Fruit fly (Drosophila melanogaster) S2 (cell line): ENCODE measurements around the gene CG8539.

Experiments used
- CG8478 ChIP-seq: fragments of >200 bp; optimal IDR thresholded peaks from 2 replicates; lab custom pipeline; 2018
- CTCF ChIP-seq, 2 experiments: fragments of >200 bp; optimal IDR thresholded peaks; 2 replicates each; lab custom pipeline; 2018

Gene CG8539

DNA sequence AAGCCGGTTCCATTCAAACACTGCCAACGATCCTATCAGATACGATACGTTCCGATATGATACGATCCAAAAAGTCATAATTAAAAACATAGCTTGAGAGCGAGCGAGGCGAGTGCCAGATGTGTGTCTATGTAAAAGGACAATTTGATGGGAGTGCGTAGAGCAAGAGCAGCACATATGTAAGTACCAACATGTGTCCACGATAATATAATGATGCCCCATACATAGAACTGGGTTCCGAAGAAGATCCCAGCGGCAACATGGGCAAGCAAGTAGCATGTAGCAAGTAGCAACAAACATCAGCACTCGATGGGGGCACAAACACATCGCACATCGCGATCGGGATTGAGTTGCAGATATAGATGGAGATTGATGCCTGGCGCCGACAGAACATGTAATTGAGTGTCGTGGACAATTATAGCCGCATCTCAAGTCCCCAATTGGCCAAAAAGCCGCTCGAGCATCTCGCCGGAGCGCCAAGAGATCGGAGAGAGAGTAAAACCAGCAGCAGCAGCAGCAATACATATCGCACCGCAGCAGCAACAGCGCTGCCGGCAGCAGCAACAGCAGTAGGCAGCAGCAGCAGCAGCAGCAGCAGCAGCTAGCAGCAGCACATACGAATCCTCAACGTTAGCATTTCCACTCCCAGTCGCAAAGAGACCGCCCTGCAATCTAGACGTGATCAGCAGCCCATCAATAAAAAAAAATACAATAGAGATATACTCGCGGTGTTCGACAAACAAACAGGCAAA, 19.9 kb upstream of the CG8539 start, which contains the start of gene ltl:
TSS of gene ltl (plus strand) at position 647 of the 752 bp plus-strand sequence.
- TF ChIP-seq CTCF (optimal IDR thresholded peaks at IDR 0.05; lab: Kevin White, UChicago) (no peak), CG8478 (lab: Kevin White, UChicago) (no peak)

DNA sequence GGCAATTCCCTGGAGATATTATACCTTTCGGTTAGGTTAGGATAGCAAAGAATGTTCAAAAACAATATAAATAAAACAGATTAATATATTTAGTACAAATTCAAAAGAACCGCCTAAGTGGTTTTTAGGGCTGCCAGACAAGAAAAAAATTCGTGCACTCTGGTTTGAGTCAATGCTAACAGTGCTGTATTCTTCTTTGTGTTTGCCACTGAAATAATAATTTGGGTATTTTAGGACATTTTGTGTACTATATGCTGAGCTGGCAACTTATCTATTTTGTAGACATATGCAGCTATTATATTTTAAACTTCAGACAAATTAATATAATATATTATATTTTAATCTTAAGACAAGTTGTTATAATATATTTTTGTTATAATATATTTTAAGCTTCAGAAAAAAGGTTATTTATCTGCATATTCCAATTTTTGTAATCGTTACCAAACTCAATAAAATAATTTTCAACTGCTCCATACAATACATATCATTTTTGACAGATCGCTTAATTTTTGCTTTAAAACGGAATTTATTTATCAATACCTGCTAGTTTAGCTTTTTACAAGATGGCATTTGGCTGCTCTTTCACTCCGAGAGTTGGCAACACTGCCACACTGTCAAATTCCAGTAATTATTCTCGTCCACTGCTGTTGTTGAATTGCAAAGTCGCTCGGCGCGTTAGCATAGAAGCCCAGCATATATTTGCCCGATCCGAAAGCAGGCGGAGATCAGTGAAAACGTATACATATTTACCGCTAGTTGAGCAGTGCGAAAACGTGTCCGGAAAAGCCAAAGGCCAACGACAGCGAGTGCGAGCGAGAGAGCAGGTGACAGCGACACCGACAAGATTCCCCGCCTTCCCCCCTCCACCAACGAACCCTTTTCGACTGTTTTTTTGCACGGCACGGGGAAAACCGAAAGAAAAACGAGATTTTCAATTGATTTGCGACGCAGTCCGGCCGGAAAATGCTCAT, 12.1 kb upstream of the CG8539 start, which contains the start of gene CG7546:
TSS of gene CG7546 (plus strand) at position 573 of the 971 bp plus-strand sequence.
- no peak for TF ChIP-seq CG8478 (lab: Kevin White, UChicago)
- TF ChIP-seq CTCF (optimal IDR thresholded peaks at IDR 0.05; lab: Kevin White, UChicago), result peak in 1 of 2 experiments; percentile 49

DNA sequence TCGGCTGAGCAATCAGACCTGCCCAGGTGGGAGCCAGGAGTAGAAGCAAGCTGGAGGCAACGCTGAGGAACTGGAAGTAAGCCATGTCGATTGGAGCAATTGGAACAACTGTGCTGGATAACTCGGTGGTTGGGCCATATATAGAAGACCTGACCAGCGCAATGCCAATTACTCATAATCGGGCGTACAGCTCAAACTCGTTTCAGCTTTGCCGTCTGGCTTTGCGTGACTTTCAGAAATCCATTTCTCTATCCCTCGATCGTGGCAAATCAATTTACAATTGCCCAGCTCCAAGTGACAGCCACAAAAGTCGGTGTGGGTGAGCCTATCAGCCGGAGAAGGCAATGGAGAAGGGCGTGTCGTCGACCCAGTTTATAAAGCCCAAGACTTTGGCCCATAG, 7.5 kb upstream of the CG8539 start, which contains the start of gene CG7548:
TSS of gene CG7548 (minus strand) at position 101 of the 400 bp plus-strand sequence.
- no peak for TF ChIP-seq CTCF (optimal IDR thresholded peaks at IDR 0.05; lab: Kevin White, UChicago)
- no peak for TF ChIP-seq CG8478 (lab: Kevin White, UChicago)

DNA sequence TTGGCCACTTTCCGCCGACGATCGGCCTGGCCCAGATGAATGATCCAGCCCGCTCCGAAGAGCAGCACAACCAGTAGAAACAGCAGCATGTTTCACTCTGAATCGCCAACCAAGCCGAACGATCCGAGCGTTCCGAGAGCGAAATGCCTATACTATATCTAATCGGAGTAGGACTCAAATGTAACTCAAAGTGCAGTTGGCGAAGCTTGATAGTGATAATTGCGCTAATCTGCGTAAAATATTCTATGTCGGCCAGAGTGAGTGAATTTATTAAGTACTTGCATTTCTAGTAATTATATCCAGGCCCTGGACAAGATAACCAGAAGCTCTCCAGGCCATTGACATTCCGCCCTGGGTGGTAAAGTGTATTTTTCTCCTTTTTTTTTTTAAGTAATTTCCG, 2.5 kb downstream of the CG8539 start, which contains the start of gene Cyp4d8:
TSS of gene Cyp4d8 (minus strand) at position 101 of the 400 bp plus-strand sequence.
- TF ChIP-seq CG8478 (lab: Kevin White, UChicago) (no peak), CTCF (optimal IDR thresholded peaks at IDR 0.05; lab: Kevin White, UChicago) (no peak)

DNA sequence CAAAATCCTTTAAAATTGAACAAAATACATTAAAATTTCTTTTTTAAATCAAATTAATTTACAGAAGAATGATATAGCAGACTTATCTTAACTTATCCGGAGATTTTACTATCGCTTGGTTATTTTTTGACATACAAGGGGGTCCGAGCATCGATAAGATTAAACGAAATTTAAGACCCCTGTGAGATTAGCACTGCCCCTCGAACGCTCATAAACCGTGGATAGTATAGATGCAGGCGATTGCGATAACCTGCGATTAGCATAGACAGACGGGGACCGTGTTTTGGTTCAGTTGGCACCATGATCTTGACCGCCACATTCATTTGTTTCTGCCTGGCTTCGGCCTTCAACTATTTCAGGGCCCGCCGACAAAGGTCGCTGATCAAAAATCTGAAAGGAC, 7.1 kb downstream of the CG8539 start, which contains the start of gene Cyp316a1:
TSS of gene Cyp316a1 (plus strand) at position 301 of the 400 bp plus-strand sequence.
- TF ChIP-seq CG8478 (lab: Kevin White, UChicago) (no peak), CTCF (optimal IDR thresholded peaks at IDR 0.05; lab: Kevin White, UChicago) (no peak)

DNA sequence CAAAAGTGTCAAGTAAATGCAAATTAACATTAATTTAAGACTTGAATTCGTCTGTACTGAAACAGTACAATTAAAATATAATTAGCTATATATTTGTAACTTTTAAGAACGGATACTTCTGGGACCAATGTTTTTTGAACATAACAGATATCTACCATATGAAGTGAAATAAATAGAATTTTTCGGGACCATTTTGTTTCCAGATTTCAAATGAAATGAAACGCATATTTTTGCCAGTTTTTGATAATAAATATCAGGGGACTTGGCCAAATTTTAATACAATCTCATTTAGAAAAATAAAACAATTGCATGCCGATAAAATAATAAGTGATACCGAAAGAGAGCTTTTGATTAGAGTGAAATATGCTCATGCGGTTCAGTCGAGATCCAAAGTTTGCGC, 13.0 kb downstream of the CG8539 start, which contains the start of gene mthl6:
TSS of gene mthl6 (plus strand) at position 301 of the 400 bp plus-strand sequence.
- TF ChIP-seq CTCF (optimal IDR thresholded peaks at IDR 0.05; lab: Kevin White, UChicago), result no peak
- TF ChIP-seq CG8478 (lab: Kevin White, UChicago), result no peak

DNA sequence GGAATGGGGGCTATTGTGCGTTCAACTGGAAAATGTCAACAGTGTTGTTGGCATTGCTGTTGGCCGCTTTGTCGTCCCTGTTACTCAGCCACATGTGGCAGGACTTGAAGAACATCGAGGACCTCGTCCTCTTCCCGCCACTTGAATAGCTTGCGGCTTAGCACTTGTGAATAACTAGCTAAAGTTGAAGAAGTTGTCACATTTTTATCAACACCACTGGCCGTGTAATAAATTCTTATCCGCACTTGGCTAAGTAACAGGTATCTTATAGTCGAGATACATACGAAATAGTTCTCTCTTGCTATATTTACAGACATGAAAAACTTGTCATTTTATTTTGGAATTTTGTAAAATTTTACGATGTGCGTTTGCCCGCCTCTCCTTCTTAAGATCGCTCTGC, 23.4 kb downstream of the CG8539 start, which contains the start of gene CG43292:
TSS of gene CG43292 (plus strand) at position 301 of the 400 bp plus-strand sequence.
- no peak for TF ChIP-seq CG8478 (lab: Kevin White, UChicago)

DNA sequence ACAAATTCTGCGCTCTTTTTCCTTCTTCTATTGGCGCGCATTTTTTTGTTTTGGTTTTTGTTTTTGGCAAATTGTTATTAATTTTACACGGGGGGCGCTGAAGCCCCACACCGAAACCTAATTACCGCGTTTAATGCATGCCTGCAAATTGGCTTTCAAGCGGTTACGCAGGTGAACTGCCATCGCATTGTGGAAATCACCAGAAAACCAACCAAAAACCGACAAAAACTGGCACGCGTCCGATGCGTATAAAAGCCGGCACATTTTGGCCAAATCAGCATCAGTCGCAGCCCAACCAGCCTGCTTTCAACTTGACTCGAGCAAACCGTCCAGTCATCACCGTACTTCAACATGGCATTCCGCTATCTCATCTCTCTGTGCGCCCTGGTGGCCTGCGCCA, 27.4 kb downstream of the CG8539 start, which contains the start of gene CG8541:
TSS of gene CG8541 (plus strand) at position 301 of the 400 bp plus-strand sequence.
- TF ChIP-seq CG8478 (lab: Kevin White, UChicago) (no peak), CTCF (optimal IDR thresholded peaks at IDR 0.05; lab: Kevin White, UChicago) (no peak)

DNA sequence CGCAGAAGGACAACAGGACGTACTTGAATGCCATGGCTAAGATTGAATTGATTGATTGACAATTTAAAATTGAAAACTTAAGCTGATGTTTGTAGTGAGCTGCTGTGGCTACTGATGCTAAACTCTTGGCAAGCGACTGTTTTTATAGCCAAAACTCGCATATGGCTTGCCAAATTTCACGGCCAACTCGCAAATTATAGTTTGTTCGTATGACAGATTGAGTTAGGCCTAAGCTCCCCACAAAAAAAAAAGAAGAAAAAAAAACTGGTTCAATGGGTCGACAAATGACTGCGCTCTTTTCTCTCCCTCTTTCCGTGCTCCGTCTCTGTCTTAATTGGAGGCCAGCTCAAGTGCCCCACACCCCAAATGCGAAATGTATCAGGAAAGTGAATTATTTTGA, 28.4 kb downstream of the CG8539 start, which contains the start of gene CG8543:
TSS of gene CG8543 (minus strand) at position 101 of the 400 bp plus-strand sequence.
- TF ChIP-seq CG8478 (lab: Kevin White, UChicago) (no peak), CTCF (optimal IDR thresholded peaks at IDR 0.05; lab: Kevin White, UChicago) (no peak)

DNA sequence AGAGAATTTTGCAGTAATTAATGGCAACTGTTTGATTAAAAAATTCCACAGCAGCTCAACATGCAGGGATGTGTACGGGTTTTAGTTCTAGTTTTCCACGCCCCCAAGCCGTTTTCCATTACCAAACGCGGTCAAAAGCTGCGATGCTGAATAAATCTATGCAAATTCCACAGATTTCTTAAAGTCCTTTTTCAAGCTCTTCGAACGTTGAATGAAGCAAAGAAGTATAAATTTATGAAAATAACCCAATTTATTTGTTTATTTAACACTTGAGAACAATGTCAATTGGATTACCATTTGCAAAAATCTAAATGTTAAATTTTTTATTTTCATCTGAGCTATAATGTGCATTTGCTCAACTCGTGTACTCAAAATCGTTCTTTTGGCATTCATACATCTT, 33.4 kb downstream of the CG8539 start, which contains the start of the genes CG42660, CG42661 and Tsp66A:
TSS of gene CG42660 (plus strand) at position 301 of the 400 bp plus-strand sequence.
TSS of gene CG42661 (plus strand) at position 301 of the 400 bp plus-strand sequence.
TSS of gene Tsp66A (plus strand) at position 301 of the 400 bp plus-strand sequence.
- TF ChIP-seq CTCF (optimal IDR thresholded peaks at IDR 0.05; lab: Kevin White, UChicago), result no peak
- no peak for TF ChIP-seq CG8478 (lab: Kevin White, UChicago)

DNA sequence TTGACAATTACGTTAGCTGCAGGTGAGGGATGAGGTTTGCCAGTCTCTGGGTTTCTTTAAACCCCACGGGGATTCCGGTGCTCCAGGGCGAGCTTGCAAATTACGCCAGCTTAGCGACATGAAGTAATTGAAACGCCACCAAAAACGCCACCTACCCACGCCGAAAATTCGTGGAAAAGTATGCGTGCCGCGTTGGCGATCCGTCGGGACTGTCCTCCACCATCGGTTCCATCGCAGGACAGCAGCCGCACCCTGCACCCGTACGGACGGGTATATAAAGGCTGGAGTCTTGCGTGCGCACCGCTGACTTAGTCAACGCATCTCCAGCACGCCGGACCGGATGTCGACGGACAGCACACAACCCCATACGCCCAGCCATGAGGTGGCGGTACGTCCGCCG, 42.8 kb downstream of the CG8539 start, which contains the start of gene ppk26:
TSS of gene ppk26 (plus strand) at position 301 of the 400 bp plus-strand sequence.
- TF ChIP-seq CG8478 (lab: Kevin White, UChicago) (no peak), CTCF (optimal IDR thresholded peaks at IDR 0.05; lab: Kevin White, UChicago) (no peak)

DNA sequence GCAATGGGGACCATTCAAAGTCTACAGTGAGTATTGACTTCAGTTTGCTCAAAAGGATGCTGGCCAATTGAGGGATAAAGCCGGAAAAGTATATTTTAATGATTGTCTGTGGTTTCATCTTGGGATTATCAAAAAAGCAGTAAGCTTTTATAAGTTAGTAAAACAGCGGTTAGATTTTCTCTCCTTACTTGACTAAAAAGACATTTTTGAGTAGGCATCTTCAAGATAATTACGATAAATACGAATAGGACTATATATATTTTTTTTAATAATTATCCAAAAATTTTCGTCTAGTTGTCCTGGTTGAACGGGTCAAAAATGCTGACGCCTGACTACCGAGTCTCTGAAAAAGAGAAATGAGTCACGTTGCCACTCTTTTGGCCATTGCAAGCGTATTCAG, 48.1 kb downstream of the CG8539 start, which contains the start of gene CG33278:
TSS of gene CG33278 (plus strand) at position 301 of the 400 bp plus-strand sequence.
- TF ChIP-seq CTCF (optimal IDR thresholded peaks at IDR 0.05; lab: Kevin White, UChicago), result no peak

DNA sequence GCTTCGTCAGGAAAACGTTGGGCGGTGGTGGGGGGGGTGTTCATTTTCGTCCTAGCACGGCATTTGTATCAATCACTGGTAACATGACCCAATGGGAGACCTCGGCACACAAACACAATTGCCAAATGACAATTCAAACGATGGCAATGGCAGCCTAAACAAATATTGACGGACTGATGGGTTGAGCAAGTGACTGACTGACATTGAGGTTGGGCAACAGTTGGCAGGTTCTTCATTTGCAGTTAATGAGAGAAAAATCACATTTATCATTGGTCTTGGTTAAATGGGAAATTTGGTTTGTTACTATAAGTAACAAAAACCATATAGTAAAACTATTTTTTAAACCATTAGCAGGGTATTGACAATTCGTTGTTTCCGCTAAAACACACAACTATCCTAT, 49.5 kb downstream of the CG8539 start:
- TF ChIP-seq CTCF (optimal IDR thresholded peaks at IDR 0.05; lab: Kevin White, UChicago) (no peak), CG8478 (lab: Kevin White, UChicago) (no peak)
